Worm (Caenorhabditis elegans): ENCODE measurements around the gene ptr-24.

Gene ptr-24

ce11 chrX:13387497-13387953 is 49.7 kb downstream of the ptr-24 start, which contains the start of gene C49F8.3:
Gene C49F8.3, minus strand, starts transcription at chrX:13387547.
- TF ChIP-seq hmg-1.1 (GFP tag; IDR thresholded peaks at IDR 0.05) = no peak
- no peak for TF ChIP-seq lim-7 (GFP tag; IDR thresholded peaks at IDR 0.05)
- TF ChIP-seq madf-5 (GFP tag; IDR thresholded peaks at IDR 0.05) = no peak
- TF ChIP-seq nhr-111 (GFP tag; optimal IDR thresholded peaks at IDR 0.05) = no peak
- no peak for TF ChIP-seq fkh-10 (GFP tag; optimal IDR thresholded peaks at IDR 0.05)
- TF ChIP-seq zfp-3 (GFP tag; conservative IDR thresholded peaks at IDR 0.05) = no peak
- TF ChIP-seq nhr-48 (tag; optimal IDR thresholded peaks at IDR 0.05) = no peak
- peak in 1 of 2 experiments; percentile 11 for TF ChIP-seq unc-62 (GFP tag; optimal IDR thresholded peaks at IDR 0.05 in 1 of 2)
- TF ChIP-seq unc-62 (tag; optimal IDR thresholded peaks at IDR 0.05) = no peak
- no peak for TF ChIP-seq fos-1 (tag; optimal IDR thresholded peaks at IDR 0.05)
- no peak for TF ChIP-seq D1046.2 (GFP tag; IDR thresholded peaks at IDR 0.05)
- TF ChIP-seq T20F7.1 (GFP tag; optimal IDR thresholded peaks at IDR 0.05) = no peak
- no peak for TF ChIP-seq lir-3 (tag; optimal IDR thresholded peaks at IDR 0.05)
- peak; percentile 1 for TF ChIP-seq nhr-25 (tag; optimal IDR thresholded peaks at IDR 0.05; ENCODE audit: borderline replicate concordance, insufficient read depth)
- no peak for TF ChIP-seq dpl-1 (GFP tag; optimal IDR thresholded peaks at IDR 0.05)
- TF ChIP-seq ZK546.5 (tag; optimal IDR thresholded peaks at IDR 0.05) = no peak

- TF ChIP-seq nhr-48 (tag; optimal IDR thresholded peaks at IDR 0.05) (peak; percentile 5), unc-62 (GFP tag; optimal IDR thresholded peaks at IDR 0.05 in 1 of 2) (peak in 1 of 2 experiments; percentile 59), unc-62 (tag; optimal IDR thresholded peaks at IDR 0.05) (no peak), hlh-30 (tag; optimal IDR thresholded peaks at IDR 0.05; ENCODE audit: insufficient read depth) (no peak), ceh-62 (tag; optimal IDR thresholded peaks at IDR 0.05) (no peak), mxl-3 (GFP tag; optimal IDR thresholded peaks at IDR 0.05) (peak; percentile 48)
These were observed 51.0 kb downstream of the ptr-24 start for ce11 chrX:13388829-13389228.

- no peak for TF ChIP-seq unc-62 (GFP tag; optimal IDR thresholded peaks at IDR 0.05 in 1 of 2)
- no peak for TF ChIP-seq unc-62 (tag; optimal IDR thresholded peaks at IDR 0.05)
- peak; percentile 33 for TF ChIP-seq aha-1 (tag)
These were observed 57.1 kb downstream of the ptr-24 start, which contains the start of gene irld-2 for ce11 chrX:13394971-13395370. Gene irld-2, minus strand, starts transcription at chrX:13395071.

ce11 chrX:13396550-13397023 is 58.8 kb downstream of the ptr-24 start, which contains the start of gene F02C12.3:
Gene F02C12.3, plus strand, starts transcription at chrX:13396973.
- TF ChIP-seq nhr-41 (GFP tag; IDR thresholded peaks at IDR 0.05) (no peak), lsy-2 (tag; optimal IDR thresholded peaks at IDR 0.05) (peak in 1 of 2 experiments; percentile 85), unc-39 (tag; optimal IDR thresholded peaks at IDR 0.05) (no peak), lin-1 (GFP tag; IDR thresholded peaks at IDR 0.05) (no peak), lin-38 (GFP tag; IDR thresholded peaks at IDR 0.05) (no peak), dmd-8 (GFP tag; IDR thresholded peaks at IDR 0.05) (no peak), unc-130 (GFP tag; optimal IDR thresholded peaks at IDR 0.05) (no peak), Y5F2A.4 (GFP tag; optimal IDR thresholded peaks at IDR 0.05) (no peak), ztf-11 (tag; optimal IDR thresholded peaks at IDR 0.05) (no peak), mep-1 (tag; optimal IDR thresholded peaks at IDR 0.05) (peak; percentile 61), zag-1 (tag; optimal IDR thresholded peaks at IDR 0.05) (no peak), vab-7 (GFP tag; IDR thresholded peaks at IDR 0.05) (no peak), tag-97 (GFP tag; IDR thresholded peaks at IDR 0.05) (no peak), hmg-1.1 (GFP tag; IDR thresholded peaks at IDR 0.05) (peak; percentile 77), Y105C5A.15 (GFP tag; IDR thresholded peaks at IDR 0.05) (no peak), ztf-7 (tag; optimal IDR thresholded peaks at IDR 0.05) (peak; percentile 20), nhr-102 (tag; optimal IDR thresholded peaks at IDR 0.05) (peak; percentile 75), Y75B8A.6 (GFP tag; IDR thresholded peaks at IDR 0.05) (no peak), snpc-1.2 (GFP tag; IDR thresholded peaks at IDR 0.05) (no peak), mxl-2 (GFP tag; conservative IDR thresholded peaks at IDR 0.05) (no peak), ceh-62 (tag; optimal IDR thresholded peaks at IDR 0.05) (no peak), mdt-29 (GFP tag; IDR thresholded peaks at IDR 0.05) (no peak), ceh-44 (GFP tag; IDR thresholded peaks at IDR 0.05) (no peak), egl-27 (tag; optimal IDR thresholded peaks at IDR 0.05) (no peak), F26F4.8 (GFP tag; conservative IDR thresholded peaks at IDR 0.05) (no peak), hlh-11 (tag; optimal IDR thresholded peaks at IDR 0.05) (peak; percentile 73), lir-3 (tag; optimal IDR thresholded peaks at IDR 0.05) (no peak), lim-7 (GFP tag; IDR thresholded peaks at IDR 0.05) (no peak), lin-29 (GFP tag; IDR thresholded peaks at IDR 0.05) (no peak), lin-39 (tag; optimal IDR thresholded peaks at IDR 0.05) (no peak)
